Worm (Caenorhabditis elegans) whole organism, midembryonic: ENCODE data around the gene H10D18.5.

ENCODE experiments used
- T22C8.4 ChIP-seq: fragments of 200-800 bp; sonication (Bioruptor generic); IDR thresholded peaks from 2 replicates; pipeline ENCODE4 v1.3.6; 2022; ENCODE audit warnings: missing genetic modification characterization, missing compliant biosample characterization
- cog-1 ChIP-seq: sonication (generic microtip); optimal IDR thresholded peaks from 2 replicates; lab custom pipeline; 2016; ENCODE audit warnings: missing genetic modification characterization, missing compliant biosample characterization
- flt-1 ChIP-seq: fragments of 200-800 bp; sonication (Bioruptor generic); IDR thresholded peaks from 2 replicates; pipeline ENCODE4 v1.3.6; 2022; ENCODE audit warnings: missing genetic modification characterization, missing compliant biosample characterization
- klf-2 ChIP-seq: fragments of 200-800 bp; sonication (Bioruptor generic); conservative IDR thresholded peaks from 2 replicates; pipeline ENCODE4 v1.3.6; 2022; ENCODE audit warnings: missing genetic modification reagents, missing genetic modification characterization, missing compliant biosample characterization
- med-1 ChIP-seq: sonication (generic microtip); optimal IDR thresholded peaks from 2 replicates; lab custom pipeline; 2017; ENCODE audit warnings: missing genetic modification characterization, mild to moderate bottlenecking, missing compliant biosample characterization, antibody characterized with exemption, missing genetic modification reagents; ENCODE audit not compliant: insufficient read depth
- ref-1 ChIP-seq: fragments of 200-800 bp; sonication (Bioruptor generic); conservative IDR thresholded peaks from 2 replicates; pipeline ENCODE4 v1.3.6; 2022; ENCODE audit warnings: missing genetic modification reagents, missing genetic modification characterization, missing compliant biosample characterization
- tab-1 ChIP-seq: fragments of 200-800 bp; sonication (Bioruptor generic); IDR thresholded peaks from 2 replicates; pipeline ENCODE4 v1.3.6; 2022; ENCODE audit warnings: missing genetic modification characterization, missing compliant biosample characterization
- ztf-23 ChIP-seq: fragments of 200-800 bp; sonication (Bioruptor generic); IDR thresholded peaks from 2 replicates; pipeline ENCODE4 v1.3.6; 2022; ENCODE audit warnings: missing genetic modification reagents, missing genetic modification characterization, missing compliant biosample characterization
- ztf-29 ChIP-seq: fragments of 200-800 bp; sonication (Bioruptor generic); IDR thresholded peaks from 2 replicates; pipeline ENCODE4 v1.3.6; 2022; ENCODE audit warnings: missing genetic modification reagents, missing genetic modification characterization, missing compliant biosample characterization

H10D18.5 gene

ce11 chrV:3805499-3805898 lies 26.0 kb downstream of the H10D18.5 start, which contains the start of gene R08F11.4:
R08F11.4 (minus strand) TSS chrV:3805527.
- TF ChIP-seq ztf-23 (no peak), tab-1 (GFP tag; lab: Robert Waterston, UW) (no peak), klf-2 (GFP tag; lab: Robert Waterston, UW) (no peak), ref-1 (GFP tag; lab: Robert Waterston, UW) (no peak), cog-1 (tag; lab: Kevin White, UChicago) (no peak), ztf-29 (no peak), flt-1 (GFP tag; lab: Robert Waterston, UW) (no peak), med-1 (GFP tag; lab: Kevin White, UChicago) (no peak)

- TF ChIP-seq ref-1 (GFP tag; lab: Robert Waterston, UW) (no peak), flt-1 (GFP tag; lab: Robert Waterston, UW) (no peak), T22C8.4 (no peak), med-1 (GFP tag; lab: Kevin White, UChicago) (no peak), ztf-29 (no peak), cog-1 (tag; lab: Kevin White, UChicago) (no peak), ztf-23 (no peak), tab-1 (GFP tag; lab: Robert Waterston, UW) (no peak), klf-2 (GFP tag; lab: Robert Waterston, UW) (no peak)
Observed at ce11 chrV:3803343-3803742, 28.2 kb downstream of the H10D18.5 start, which contains the start of gene cyp-33C8. cyp-33C8 (minus strand) TSS chrV:3803542.

- TF ChIP-seq T22C8.4 = no peak
- no peak for TF ChIP-seq ref-1 (GFP tag; lab: Robert Waterston, UW)
- no peak for TF ChIP-seq ztf-29
- TF ChIP-seq ztf-23 = no peak
- TF ChIP-seq klf-2 (GFP tag; lab: Robert Waterston, UW) = no peak
- TF ChIP-seq med-1 (GFP tag; lab: Kevin White, UChicago) = no peak
- no peak for TF ChIP-seq flt-1 (GFP tag; lab: Robert Waterston, UW)
- no peak for TF ChIP-seq tab-1 (GFP tag; lab: Robert Waterston, UW)
- TF ChIP-seq cog-1 (tag; lab: Kevin White, UChicago) = no peak
Observed at ce11 chrV:3801787-3802417, 29.6 kb downstream of the H10D18.5 start.

- TF ChIP-seq T22C8.4 = no peak
- no peak for TF ChIP-seq ztf-23
- no peak for TF ChIP-seq flt-1 (GFP tag; lab: Robert Waterston, UW)
- TF ChIP-seq tab-1 (GFP tag; lab: Robert Waterston, UW) = no peak
- no peak for TF ChIP-seq ztf-29
- no peak for TF ChIP-seq cog-1 (tag; lab: Kevin White, UChicago)
- TF ChIP-seq klf-2 (GFP tag; lab: Robert Waterston, UW) = no peak
- TF ChIP-seq ref-1 (GFP tag; lab: Robert Waterston, UW) = no peak
- TF ChIP-seq med-1 (GFP tag; lab: Kevin White, UChicago) = no peak
Observed at ce11 chrV:3800378-3800777, 31.1 kb downstream of the H10D18.5 start, which contains the start of gene srt-30. srt-30 (minus strand) TSS chrV:3800478.

- TF ChIP-seq T22C8.4 = no peak
- TF ChIP-seq klf-2 (GFP tag; lab: Robert Waterston, UW) = no peak
- TF ChIP-seq med-1 (GFP tag; lab: Kevin White, UChicago) = no peak
- TF ChIP-seq ztf-23 = no peak
- TF ChIP-seq tab-1 (GFP tag; lab: Robert Waterston, UW) = no peak
- TF ChIP-seq ztf-29 = no peak
- no peak for TF ChIP-seq cog-1 (tag; lab: Kevin White, UChicago)
- no peak for TF ChIP-seq flt-1 (GFP tag; lab: Robert Waterston, UW)
- TF ChIP-seq ref-1 (GFP tag; lab: Robert Waterston, UW) = no peak
Observed at ce11 chrV:3799737-3800136, 31.8 kb downstream of the H10D18.5 start.

ce11 chrV:3790424-3790823 lies 41.1 kb downstream of the H10D18.5 start:
- TF ChIP-seq ref-1 (GFP tag; lab: Robert Waterston, UW) (no peak), flt-1 (GFP tag; lab: Robert Waterston, UW) (no peak)

- TF ChIP-seq ref-1 (GFP tag; lab: Robert Waterston, UW) = no peak
- no peak for TF ChIP-seq klf-2 (GFP tag; lab: Robert Waterston, UW)
- TF ChIP-seq ztf-23 = no peak
- no peak for TF ChIP-seq cog-1 (tag; lab: Kevin White, UChicago)
- TF ChIP-seq med-1 (GFP tag; lab: Kevin White, UChicago) = no peak
- no peak for TF ChIP-seq T22C8.4
Observed at ce11 chrV:3789770-3790169, 41.7 kb downstream of the H10D18.5 start, which contains the start of gene R08F11.7. R08F11.7 (plus strand) TSS chrV:3790070.

- TF ChIP-seq flt-1 (GFP tag; lab: Robert Waterston, UW) (no peak), tab-1 (GFP tag; lab: Robert Waterston, UW) (no peak), T22C8.4 (no peak), ztf-29 (no peak), med-1 (GFP tag; lab: Kevin White, UChicago) (no peak), ztf-23 (no peak)
Observed at ce11 chrV:3788538-3788937, 43.0 kb downstream of the H10D18.5 start.

ce11 chrV:3784167-3784734 lies 47.3 kb downstream of the H10D18.5 start, which contains the start of gene R08F11.1:
R08F11.1 (minus strand) TSS chrV:3784217.
- TF ChIP-seq tab-1 (GFP tag; lab: Robert Waterston, UW) = no peak
- TF ChIP-seq med-1 (GFP tag; lab: Kevin White, UChicago) = no peak
- TF ChIP-seq ztf-29 = no peak
- no peak for TF ChIP-seq ref-1 (GFP tag; lab: Robert Waterston, UW)
- no peak for TF ChIP-seq flt-1 (GFP tag; lab: Robert Waterston, UW)
- no peak for TF ChIP-seq ztf-23
- TF ChIP-seq klf-2 (GFP tag; lab: Robert Waterston, UW) = no peak
- no peak for TF ChIP-seq cog-1 (tag; lab: Kevin White, UChicago)
- no peak for TF ChIP-seq T22C8.4
